Worm (Caenorhabditis elegans) whole organism, early embryonic: ENCODE measurements around the gene C05C9.1.

Experiments
- B0310.2 ChIP-seq: sonication (generic microtip); optimal IDR thresholded peaks from 2 replicates; lab custom pipeline; 2016; ENCODE audit warnings: mild to moderate bottlenecking, missing genetic modification characterization, missing compliant biosample characterization
- aly-1 ChIP-seq: sonication (generic microtip); optimal IDR thresholded peaks from 2 replicates; lab custom pipeline; 2016; ENCODE audit warnings: missing genetic modification characterization, missing compliant biosample characterization
- ceh-36 ChIP-seq: sonication (generic microtip); optimal IDR thresholded peaks from 2 replicates; lab custom pipeline; 2016; ENCODE audit warnings: missing genetic modification characterization, inconsistent platforms, missing compliant biosample characterization

- TF ChIP-seq B0310.2 (tag; lab: Kevin White, UChicago) (no peak), aly-1 (tag; lab: Kevin White, UChicago) (no peak), ceh-36 (tag; lab: Kevin White, UChicago) (no peak)
Measured at ce11 chrX:11206953-11207352, 46.3 kb downstream of the C05C9.1 start, which contains the start of gene hst-2.
